Worm (Caenorhabditis elegans) whole organism, L2 larva: ENCODE data around the gene phlp-2.

Experiments
- C34F6.9 ChIP-seq: fragments of 150-350 bp; optimal IDR thresholded peaks from 2 replicates; lab custom pipeline; 2014; ENCODE audit warnings: missing biosample characterization, missing genetic modification characterization
- alr-1 ChIP-seq: fragments of 150-350 bp; optimal IDR thresholded peaks from 2 replicates; lab custom pipeline; 2014; ENCODE audit warnings: missing biosample characterization, missing genetic modification characterization
- blmp-1 ChIP-seq: sonication (generic microtip); optimal IDR thresholded peaks from 2 replicates; lab custom pipeline; 2017; ENCODE audit warnings: missing genetic modification characterization, mild to moderate bottlenecking, missing compliant biosample characterization, antibody characterized with exemption, moderate library complexity; ENCODE audit not compliant: insufficient read depth
- egl-27 ChIP-seq: sonication (generic microtip); optimal IDR thresholded peaks from 3 replicates; lab custom pipeline; 2017; ENCODE audit warnings: missing biosample characterization, missing genetic modification reagents, missing genetic modification characterization
- lin-13 ChIP-seq: fragments of 150-350 bp; optimal IDR thresholded peaks from 2 replicates; lab custom pipeline; 2014; ENCODE audit warnings: missing biosample characterization, missing genetic modification reagents, missing genetic modification characterization
- lin-39 ChIP-seq: fragments of 150-350 bp; optimal IDR thresholded peaks from 2 replicates; lab custom pipeline; 2014; ENCODE audit warnings: missing biosample characterization, missing genetic modification reagents, missing genetic modification characterization
- nhr-11 ChIP-seq: fragments of 150-350 bp; optimal IDR thresholded peaks from 2 replicates; lab custom pipeline; 2014; ENCODE audit warnings: missing biosample characterization, missing genetic modification characterization
- nhr-12 ChIP-seq: fragments of 150-350 bp; optimal IDR thresholded peaks from 2 replicates; lab custom pipeline; 2014; ENCODE audit warnings: missing biosample characterization, missing genetic modification characterization
- nhr-237 ChIP-seq: fragments of 150-350 bp; optimal IDR thresholded peaks from 2 replicates; lab custom pipeline; 2014; ENCODE audit warnings: missing biosample characterization, missing genetic modification characterization
- nhr-25 ChIP-seq: fragments of 150-350 bp; sonication (generic microtip); optimal IDR thresholded peaks from 3 replicates; lab custom pipeline; 2014; ENCODE audit warnings: missing biosample characterization, missing genetic modification characterization
- unc-39 ChIP-seq: fragments of 150-350 bp; optimal IDR thresholded peaks from 2 replicates; lab custom pipeline; 2014; ENCODE audit warnings: missing biosample characterization, missing genetic modification characterization
- unc-62 ChIP-seq: fragments of 150-350 bp; optimal IDR thresholded peaks from 2 replicates; lab custom pipeline; 2014; ENCODE audit warnings: missing biosample characterization, missing genetic modification reagents, missing genetic modification characterization

- TF ChIP-seq lin-39 (tag; lab: Kevin White, UChicago) (no peak), unc-39 (tag; lab: Kevin White, UChicago) (no peak), alr-1 (tag; lab: Kevin White, UChicago) (no peak), blmp-1 (tag; lab: Kevin White, UChicago) (no peak), egl-27 (tag; lab: Kevin White, UChicago) (no peak), unc-62 (GFP tag; lab: Kevin White, UChicago) (no peak), lin-13 (GFP tag; lab: Kevin White, UChicago) (no peak), nhr-12 (no peak), C34F6.9 (tag; lab: Kevin White, UChicago) (no peak), nhr-11 (tag; lab: Kevin White, UChicago) (no peak), nhr-25 (tag; lab: Kevin White, UChicago) (no peak), nhr-237 (tag; lab: Kevin White, UChicago) (no peak)
Measured at ce11 chrIII:4196988-4197384, 12.3 kb upstream of the phlp-2 start, which contains the start of gene asd-1.
